Worm (Caenorhabditis elegans): Measurements from ENCODE around the gene pup-2.

ce11 chrIII:5140559-5140958 lies 45.2 kb upstream of the pup-2 start:
- TF ChIP-seq elt-3 (tag; optimal IDR thresholded peaks at IDR 0.05) (no peak), nhr-77 (tag; optimal IDR thresholded peaks at IDR 0.05) (no peak), nhr-12 (tag; optimal IDR thresholded peaks at IDR 0.05) (no peak)

Data from whole organism, L2 larva.